Worm (Caenorhabditis elegans) whole organism, late embryonic: Measurements from ENCODE around the gene tag-266.

Experiments
- T23F11.4 ChIP-seq: fragments of 200-800 bp; sonication (Bioruptor generic); optimal IDR thresholded peaks from 2 replicates; lab custom pipeline; 2018; ENCODE audit warnings: mild to moderate bottlenecking, missing genetic modification characterization, missing compliant biosample characterization
- ahr-1 ChIP-seq: sonication (generic microtip); optimal IDR thresholded peaks from 2 replicates; lab custom pipeline; 2016; ENCODE audit warnings: missing genetic modification characterization, missing compliant biosample characterization
- ama-1 ChIP-seq: fragments of 150-350 bp; optimal IDR thresholded peaks from 2 replicates; lab custom pipeline; 2014
- elt-2 ChIP-seq: sonication (generic microtip); optimal IDR thresholded peaks from 2 replicates; lab custom pipeline; 2016; ENCODE audit warnings: missing genetic modification reagents, missing genetic modification characterization, missing compliant biosample characterization
- pag-3 ChIP-seq: sonication (generic microtip); optimal IDR thresholded peaks from 2 replicates; lab custom pipeline; 2016; ENCODE audit warnings: missing compliant biosample characterization, missing genetic modification characterization, borderline replicate concordance
- pha-4 ChIP-seq: fragments of 150-350 bp; optimal IDR thresholded peaks from 2 replicates; lab custom pipeline; 2018; ENCODE audit warnings: missing biosample characterization, missing genetic modification reagents, missing genetic modification characterization
- ztf-16 ChIP-seq: sonication (generic microtip); optimal IDR thresholded peaks from 2 replicates; lab custom pipeline; 2017; ENCODE audit warnings: missing genetic modification characterization, missing compliant biosample characterization

- TF ChIP-seq elt-2 (tag; lab: Kevin White, UChicago) (no peak), pha-4 (no peak), ztf-16 (tag; lab: Kevin White, UChicago) (no peak), pag-3 (no peak), ahr-1 (no peak), ama-1 (no peak), T23F11.4 (no peak)
These were observed 28.1 kb downstream of the tag-266 start for ce11 chrIII:611900-612299.
